Fruit fly (Drosophila melanogaster) whole organism, prepupa: ENCODE data around the gene CG4968.

ENCODE experiments used
- Blimp-1 ChIP-seq: fragments of 200-800 bp; sonication (Bioruptor generic); optimal IDR thresholded peaks from 3 replicates; lab custom pipeline; 2017; ENCODE audit warnings: missing biosample characterization, missing genetic modification characterization, mild to moderate bottlenecking, moderate library complexity, missing genetic modification reagents
- CG10631 ChIP-seq: fragments of 200-800 bp; sonication (Bioruptor generic); optimal IDR thresholded peaks from 2 replicates; lab custom pipeline; 2016; ENCODE audit warnings: missing biosample characterization, missing genetic modification characterization
- CG10669 ChIP-seq: fragments of 200-800 bp; sonication (Bioruptor generic); optimal IDR thresholded peaks from 3 replicates; lab custom pipeline; 2018; ENCODE audit warnings: missing biosample characterization, mild to moderate bottlenecking, missing genetic modification characterization, moderate library complexity
- CG11294 ChIP-seq: fragments of 200-800 bp; sonication (Bioruptor generic); IDR thresholded peaks from 2 replicates; pipeline ENCODE4 v1.3.6; 2022; ENCODE audit warnings: missing biosample characterization, missing genetic modification characterization
- CG11902 ChIP-seq: fragments of 200-800 bp; sonication (Bioruptor generic); optimal IDR thresholded peaks from 3 replicates; lab custom pipeline; 2016; ENCODE audit warnings: missing biosample characterization, missing genetic modification characterization
- CG1621 ChIP-seq: fragments of 200-800 bp; sonication (Bioruptor generic); optimal IDR thresholded peaks from 3 replicates; lab custom pipeline; 2018; ENCODE audit warnings: missing biosample characterization, mild to moderate bottlenecking, missing genetic modification characterization
- CG3032 ChIP-seq: fragments of 200-800 bp; optimal IDR thresholded peaks from 2 replicates; lab custom pipeline; 2019; ENCODE audit warnings: missing biosample characterization, mild to moderate bottlenecking, missing genetic modification characterization, moderate library complexity
- CG3919 ChIP-seq: fragments of 200-800 bp; sonication (Bioruptor generic); optimal IDR thresholded peaks from 3 replicates; lab custom pipeline; 2016; ENCODE audit warnings: missing biosample characterization, missing genetic modification characterization
- CG6276 ChIP-seq: fragments of 200-800 bp; sonication (Bioruptor generic); optimal IDR thresholded peaks from 2 replicates; lab custom pipeline; 2017; ENCODE audit warnings: missing biosample characterization, mild to moderate bottlenecking, missing genetic modification characterization
- CG6854 ChIP-seq: fragments of 200-800 bp; sonication (Bioruptor generic); optimal IDR thresholded peaks from 2 replicates; lab custom pipeline; 2017; ENCODE audit warnings: missing biosample characterization, mild to moderate bottlenecking, missing genetic modification characterization
- CG8319 ChIP-seq: fragments of 200-800 bp; sonication (Bioruptor generic); optimal IDR thresholded peaks from 3 replicates; lab custom pipeline; 2016; ENCODE audit warnings: missing biosample characterization, missing genetic modification characterization
- CG8632 ChIP-seq: fragments of 200-800 bp; sonication (Bioruptor generic); optimal IDR thresholded peaks from 3 replicates; lab custom pipeline; 2016; ENCODE audit warnings: missing biosample characterization, missing genetic modification characterization
- CG9139 ChIP-seq: fragments of 200-800 bp; sonication (Bioruptor generic); optimal IDR thresholded peaks from 3 replicates; lab custom pipeline; 2017; ENCODE audit warnings: missing biosample characterization, mild to moderate bottlenecking, missing genetic modification characterization
- Eip75B ChIP-seq: fragments of 200-800 bp; sonication (Bioruptor generic); optimal IDR thresholded peaks from 3 replicates; lab custom pipeline; 2016; ENCODE audit warnings: missing biosample characterization, missing genetic modification characterization
- Eip78C ChIP-seq: fragments of 200-800 bp; sonication (Bioruptor generic); peaks from one replicate; lab custom pipeline; 2016; ENCODE audit warnings: missing biosample characterization, missing genetic modification characterization
- Eip93F ChIP-seq: fragments of 200-800 bp; sonication (Bioruptor generic); optimal IDR thresholded peaks from 2 replicates; lab custom pipeline; 2016; ENCODE audit warnings: missing biosample characterization, mild to moderate bottlenecking, missing genetic modification characterization
- Ets96B ChIP-seq: fragments of 200-800 bp; optimal IDR thresholded peaks from 2 replicates; lab custom pipeline; 2019; ENCODE audit warnings: missing biosample characterization, mild to moderate bottlenecking, missing genetic modification characterization, moderate library complexity
- Hr38 ChIP-seq: sonication (Bioruptor generic); optimal IDR thresholded peaks from 2 replicates; lab custom pipeline; 2016; ENCODE audit warnings: missing biosample characterization, missing genetic modification characterization
- Hr4 ChIP-seq: fragments of 200-800 bp; sonication (Bioruptor generic); optimal IDR thresholded peaks from 3 replicates; lab custom pipeline; 2016; ENCODE audit warnings: missing biosample characterization, missing genetic modification characterization
- Lpt ChIP-seq: fragments of 200-800 bp; sonication (Bioruptor generic); optimal IDR thresholded peaks from 3 replicates; lab custom pipeline; 2016; ENCODE audit warnings: missing biosample characterization, missing genetic modification characterization
- Met ChIP-seq: fragments of 200-800 bp; sonication (Bioruptor generic); optimal IDR thresholded peaks from 3 replicates; lab custom pipeline; 2016; ENCODE audit warnings: missing biosample characterization, missing genetic modification characterization
- OdsH ChIP-seq: fragments of 200-800 bp; sonication (Bioruptor generic); optimal IDR thresholded peaks from 3 replicates; lab custom pipeline; 2016; ENCODE audit warnings: missing biosample characterization, missing genetic modification characterization
- Sox102F ChIP-seq: fragments of 200-800 bp; sonication (Bioruptor generic); optimal IDR thresholded peaks from 2 replicates; lab custom pipeline; 2016; ENCODE audit warnings: missing biosample characterization, mild to moderate bottlenecking, missing genetic modification characterization
- Sox14 ChIP-seq: fragments of 200-800 bp; sonication (Bioruptor generic); optimal IDR thresholded peaks from 3 replicates; lab custom pipeline; 2016; ENCODE audit warnings: missing biosample characterization, missing genetic modification characterization
- Sox15 ChIP-seq: fragments of 200-800 bp; sonication (Bioruptor generic); optimal IDR thresholded peaks from 3 replicates; lab custom pipeline; 2016; ENCODE audit warnings: missing biosample characterization, missing genetic modification characterization
- achi ChIP-seq: fragments of 200-800 bp; sonication (Bioruptor generic); optimal IDR thresholded peaks from 3 replicates; lab custom pipeline; 2016; ENCODE audit warnings: missing biosample characterization, missing genetic modification characterization
- acj6 ChIP-seq: fragments of 200-800 bp; sonication (Bioruptor generic); optimal IDR thresholded peaks from 3 replicates; lab custom pipeline; 2016; ENCODE audit warnings: missing biosample characterization, missing genetic modification characterization
- dac ChIP-seq: fragments of 200-800 bp; sonication (Bioruptor generic); optimal IDR thresholded peaks from 2 replicates; lab custom pipeline; 2017; ENCODE audit warnings: missing biosample characterization, mild to moderate bottlenecking, missing genetic modification characterization
- dsx ChIP-seq: fragments of 200-800 bp; optimal IDR thresholded peaks from 3 replicates; lab custom pipeline; 2019; ENCODE audit warnings: missing biosample characterization, mild to moderate bottlenecking, missing genetic modification characterization, moderate library complexity; ENCODE audit not compliant: poor library complexity, severe bottlenecking
- esn ChIP-seq: fragments of 200-800 bp; sonication (Bioruptor generic); optimal IDR thresholded peaks from 2 replicates; lab custom pipeline; 2016; ENCODE audit warnings: missing biosample characterization, mild to moderate bottlenecking, missing genetic modification characterization, moderate library complexity
- fd85E ChIP-seq: fragments of 200-800 bp; sonication (Bioruptor generic); optimal IDR thresholded peaks from 3 replicates; lab custom pipeline; 2016; ENCODE audit warnings: missing biosample characterization, missing genetic modification characterization
- fkh ChIP-seq: fragments of 200-800 bp; sonication (Bioruptor generic); optimal IDR thresholded peaks from 3 replicates; lab custom pipeline; 2017; ENCODE audit warnings: missing biosample characterization, mild to moderate bottlenecking, missing genetic modification characterization, moderate library complexity
- net ChIP-seq: fragments of 200-800 bp; sonication (Bioruptor generic); optimal IDR thresholded peaks from 3 replicates; lab custom pipeline; 2016; ENCODE audit warnings: missing biosample characterization, missing genetic modification characterization
- pdm3 ChIP-seq: fragments of 200-800 bp; sonication (Bioruptor generic); optimal IDR thresholded peaks from 3 replicates; lab custom pipeline; 2016; ENCODE audit warnings: missing biosample characterization, missing genetic modification characterization
- salr ChIP-seq, 2 experiments: fragments of 200-800 bp; sonication (Bioruptor generic); optimal IDR thresholded peaks; 3 replicates each; lab custom pipeline; 2016 to 2018; ENCODE audit warnings: missing biosample characterization in 2 of 2, missing genetic modification characterization in 2 of 2, mild to moderate bottlenecking in 1 of 2
- spab ChIP-seq: fragments of 200-800 bp; sonication (Bioruptor generic); optimal IDR thresholded peaks from 2 replicates; lab custom pipeline; 2017; ENCODE audit warnings: missing biosample characterization, mild to moderate bottlenecking, missing genetic modification characterization, missing genetic modification reagents
- svp ChIP-seq: fragments of 200-800 bp; sonication (Bioruptor generic); peaks from one replicate; lab custom pipeline; 2016; ENCODE audit warnings: missing biosample characterization, missing genetic modification characterization
- vri ChIP-seq: fragments of 200-800 bp; sonication (Bioruptor generic); optimal IDR thresholded peaks from 3 replicates; lab custom pipeline; 2016; ENCODE audit warnings: missing biosample characterization, mild to moderate bottlenecking, missing genetic modification characterization

CG4968 gene

dm6 chr2L:10339212-10339721 is 32.5 kb downstream of the CG4968 start, which contains the start of gene SamDC (continued):
- TF ChIP-seq net (GFP tag; lab: Kevin White, UChicago) (peak; percentile 13), Eip75B (GFP tag; lab: Kevin White, UChicago) (peak; percentile 9), CG3919 (peak; percentile 21), CG8319 (GFP tag; lab: Kevin White, UChicago) (no peak), Hr4 (GFP tag; lab: Kevin White, UChicago) (peak; percentile 28), fkh (GFP tag; lab: Kevin White, UChicago) (peak; percentile 78), esn (GFP tag; lab: Kevin White, UChicago) (peak; percentile 53), acj6 (GFP tag; lab: Kevin White, UChicago) (peak; percentile 30), CG10631 (peak; percentile 45)

- TF ChIP-seq svp (GFP tag; lab: Kevin White, UChicago), result peak; percentile 71
- TF ChIP-seq CG10669 (GFP tag; lab: Kevin White, UChicago), result no peak
- TF ChIP-seq Blimp-1 (GFP tag; lab: Kevin White, UChicago), result no peak
- no peak for TF ChIP-seq OdsH (GFP tag; lab: Kevin White, UChicago)
- TF ChIP-seq CG11902, result no peak
- TF ChIP-seq Eip78C (GFP tag; lab: Kevin White, UChicago), result peak; percentile 24
- no peak for TF ChIP-seq salr (GFP tag; optimal IDR thresholded peaks at IDR 0.05; lab: Kevin White, UChicago)
- no peak for TF ChIP-seq pdm3 (GFP tag; lab: Kevin White, UChicago)
These were observed 33.1 kb downstream of the CG4968 start for dm6 chr2L:10339841-10340240.

- TF ChIP-seq Ets96B (peak; percentile 26), Eip93F (GFP tag; lab: Kevin White, UChicago) (peak; percentile 17), Eip78C (GFP tag; lab: Kevin White, UChicago) (no peak), Hr4 (GFP tag; lab: Kevin White, UChicago) (peak; percentile 16), CG8632 (GFP tag; lab: Kevin White, UChicago) (peak; percentile 25), Eip75B (GFP tag; lab: Kevin White, UChicago) (peak; percentile 38), CG10631 (peak; percentile 10), CG11902 (no peak), svp (GFP tag; lab: Kevin White, UChicago) (peak; percentile 58), Met (peak; percentile 13), acj6 (GFP tag; lab: Kevin White, UChicago) (peak; percentile 3), pdm3 (GFP tag; lab: Kevin White, UChicago) (peak; percentile 23), vri (GFP tag; lab: Kevin White, UChicago) (peak; percentile 35), esn (GFP tag; lab: Kevin White, UChicago) (peak; percentile 29), Blimp-1 (GFP tag; lab: Kevin White, UChicago) (no peak), dsx (GFP tag; lab: Kevin White, UChicago) (peak; percentile 27), CG6854 (GFP tag; lab: Kevin White, UChicago) (no peak), achi (GFP tag; lab: Kevin White, UChicago) (peak; percentile 95), Sox102F (GFP tag; lab: Kevin White, UChicago) (peak; percentile 50), Sox14 (peak; percentile 3), salr (GFP tag; optimal IDR thresholded peaks at IDR 0.05; lab: Kevin White, UChicago) (no peak)
These were observed 34.7 kb downstream of the CG4968 start, which contains the start of gene CG31715 for dm6 chr2L:10341405-10341804. CG31715 (plus strand) TSS chr2L:10341616.

- TF ChIP-seq Eip78C (GFP tag; lab: Kevin White, UChicago) (no peak), dac (GFP tag; lab: Kevin White, UChicago) (no peak), CG11294 (GFP tag; lab: Robert Waterston, UW) (no peak), CG9139 (GFP tag; lab: Kevin White, UChicago) (no peak), Hr38 (GFP tag; lab: Kevin White, UChicago) (no peak), spab (GFP tag; lab: Kevin White, UChicago) (no peak), achi (GFP tag; lab: Kevin White, UChicago) (no peak), salr (GFP tag; optimal IDR thresholded peaks at IDR 0.05; lab: Kevin White, UChicago) (no peak), svp (GFP tag; lab: Kevin White, UChicago) (no peak), CG6276 (GFP tag; lab: Kevin White, UChicago) (no peak), CG3032 (tag; lab: Kevin White, UChicago) (no peak), CG8632 (GFP tag; lab: Kevin White, UChicago) (no peak), Lpt (no peak), Sox15 (GFP tag; lab: Kevin White, UChicago) (no peak), CG11902 (no peak), CG3919 (no peak), fd85E (GFP tag; lab: Kevin White, UChicago) (no peak), CG1621 (tag; lab: Kevin White, UChicago) (no peak), dsx (GFP tag; lab: Kevin White, UChicago) (no peak), Sox14 (no peak)
- TF ChIP-seq, all 60 proteins: peak for 0
These were observed 35.7 kb downstream of the CG4968 start, which contains the start of gene Sps2 for dm6 chr2L:10342471-10342870. Sps2 (plus strand) TSS chr2L:10342594.
